Worm (Caenorhabditis elegans): ENCODE measurements around the gene F31E9.3.
A peak's percentile ranks its signal among the peaks of the same experiment; 100 is the strongest.

The F31E9.3 gene

DNA sequence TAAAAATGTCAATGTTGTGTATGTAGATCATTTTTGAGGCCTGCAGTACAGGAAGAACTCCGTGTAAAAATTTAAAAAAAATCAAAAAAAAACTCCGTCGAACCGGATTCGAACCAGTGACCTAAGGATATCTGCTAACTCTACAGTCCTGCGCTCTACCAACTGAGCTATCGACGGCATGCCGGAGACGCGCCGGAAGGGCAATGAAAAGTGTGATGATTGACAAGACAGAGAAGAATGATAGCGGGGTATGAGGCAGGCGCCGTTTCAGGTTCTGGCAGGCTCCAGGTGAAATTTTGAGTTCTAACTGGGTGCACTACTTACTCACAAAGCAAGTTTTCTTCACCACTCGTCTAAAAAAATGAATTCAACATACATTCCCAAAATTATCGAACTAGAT is 4.6 kb upstream of the F31E9.3 start, which contains the start of gene srz-58:
srz-58 (plus strand) TSS at position 362 of the 400 bp plus-strand sequence.
- no peak for TF ChIP-seq efl-1 (optimal IDR thresholded peaks at IDR 0.05)
- peak in 1 of 2 experiments; percentile 86 for TF ChIP-seq efl-1 (GFP tag; optimal IDR thresholded peaks at IDR 0.05 in 1 of 2)
- no peak for TF ChIP-seq nhr-71 (tag; optimal IDR thresholded peaks at IDR 0.05)
- TF ChIP-seq lir-3 (tag; optimal IDR thresholded peaks at IDR 0.05; ENCODE audit: poor library complexity), result no peak
- no peak for TF ChIP-seq ceh-63 (GFP tag; optimal IDR thresholded peaks at IDR 0.05)
- TF ChIP-seq efl-3 (GFP tag; optimal IDR thresholded peaks at IDR 0.05), result no peak

DNA sequence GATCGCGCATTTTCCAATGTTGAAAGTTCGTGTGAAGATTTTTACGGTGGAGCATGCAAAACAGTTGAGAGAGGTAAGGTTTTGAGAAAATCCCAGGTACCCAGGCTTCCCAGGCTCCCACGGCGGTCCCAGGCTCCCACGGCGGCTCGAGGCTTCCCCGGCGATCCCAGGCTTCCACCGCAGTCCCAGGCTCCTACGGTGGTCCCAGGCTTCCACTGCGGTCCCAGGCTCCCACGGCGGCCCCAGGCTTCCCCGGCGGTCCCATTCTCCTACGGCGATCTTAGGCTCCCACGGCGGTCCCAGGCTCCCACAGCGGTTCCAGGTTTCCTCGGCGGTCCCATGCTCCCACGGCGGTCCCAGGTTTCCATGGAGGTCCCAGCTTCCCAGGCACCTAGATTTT is 1.5 kb downstream of the F31E9.3 start:
- peak; percentile 47 for TF ChIP-seq ceh-8 (GFP tag; optimal IDR thresholded peaks at IDR 0.05)
- TF ChIP-seq unc-86 (tag; optimal IDR thresholded peaks at IDR 0.05), result no peak
- TF ChIP-seq alr-1 (tag; optimal IDR thresholded peaks at IDR 0.05; ENCODE audit: borderline replicate concordance), result no peak
- TF ChIP-seq mab-9 (GFP tag; IDR thresholded peaks at IDR 0.05), result no peak

DNA sequence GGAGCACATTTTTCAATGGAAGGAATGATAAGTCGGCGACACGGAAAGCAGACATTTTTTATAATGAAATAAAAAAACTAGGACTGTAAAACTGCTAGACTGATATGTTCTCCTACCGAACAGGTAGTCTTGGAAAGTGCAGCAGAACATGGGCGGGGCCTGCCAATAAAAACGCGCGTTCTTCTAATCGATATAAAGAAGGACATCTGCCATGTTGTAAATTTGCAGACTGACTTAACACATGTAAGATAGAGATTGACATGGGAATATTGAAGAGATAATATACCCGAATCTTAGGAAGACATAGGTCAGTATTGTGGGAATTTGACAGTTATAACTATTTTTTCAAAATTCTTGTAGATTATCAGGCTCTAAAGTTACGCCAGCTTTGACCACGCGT is 5.5 kb downstream of the F31E9.3 start, which contains the start of gene sdz-16:
sdz-16 (minus strand) TSS at position 101 of the 400 bp plus-strand sequence.
- TF ChIP-seq nhr-71 (tag; optimal IDR thresholded peaks at IDR 0.05) (no peak), vab-15 (tag; optimal IDR thresholded peaks at IDR 0.05) (no peak), fos-1 (tag; optimal IDR thresholded peaks at IDR 0.05) (no peak), nhr-85 (tag) (no peak), ama-1 (optimal IDR thresholded peaks at IDR 0.05) (no peak), egl-27 (tag; optimal IDR thresholded peaks at IDR 0.05) (no peak), hlh-4 (tag; optimal IDR thresholded peaks at IDR 0.05) (no peak), alr-1 (tag; optimal IDR thresholded peaks at IDR 0.05; ENCODE audit: borderline replicate concordance) (no peak), ces-1 (GFP tag; optimal IDR thresholded peaks at IDR 0.05) (no peak), zag-1 (tag; optimal IDR thresholded peaks at IDR 0.05) (no peak), mep-1 (tag; optimal IDR thresholded peaks at IDR 0.05) (no peak), nhr-76 (tag; optimal IDR thresholded peaks at IDR 0.05) (no peak), snu-23 (GFP tag; optimal IDR thresholded peaks at IDR 0.05) (no peak), mab-9 (GFP tag; IDR thresholded peaks at IDR 0.05) (no peak), lin-39 (tag; optimal IDR thresholded peaks at IDR 0.05) (no peak), jun-1 (tag; optimal IDR thresholded peaks at IDR 0.05) (no peak), nhr-47 (tag; optimal IDR thresholded peaks at IDR 0.05) (no peak)

DNA sequence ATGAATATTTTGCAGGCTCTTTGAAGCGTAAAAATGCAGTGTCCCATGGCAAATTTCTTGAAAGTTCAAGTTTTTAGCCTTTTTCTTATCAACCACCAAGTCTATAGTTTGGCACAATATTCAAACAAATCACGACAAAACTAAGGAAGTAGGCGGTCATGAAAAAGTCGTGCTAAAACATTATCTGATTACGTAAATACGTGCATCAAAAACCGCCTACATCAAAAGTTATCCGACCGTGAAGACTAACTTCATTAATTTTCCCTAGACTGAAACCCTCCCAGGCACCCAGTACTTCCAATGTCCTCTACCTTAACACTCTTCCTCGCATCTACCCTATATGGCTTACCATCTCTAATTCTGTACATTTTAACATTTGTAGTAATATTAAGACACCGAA is 6.1 kb downstream of the F31E9.3 start, which contains the start of gene srg-44:
srg-44 (plus strand) TSS at position 301 of the 400 bp plus-strand sequence.
- TF ChIP-seq ztf-4 (tag; optimal IDR thresholded peaks at IDR 0.05) (no peak), ceh-90 (tag; optimal IDR thresholded peaks at IDR 0.05) (no peak), efl-3 (GFP tag; optimal IDR thresholded peaks at IDR 0.05) (no peak), dpl-1 (GFP tag; optimal IDR thresholded peaks at IDR 0.05) (no peak), zag-1 (tag; optimal IDR thresholded peaks at IDR 0.05) (no peak), nhr-47 (tag; optimal IDR thresholded peaks at IDR 0.05) (no peak), isw-1 (GFP tag; IDR thresholded peaks at IDR 0.05) (no peak), ceh-82 (tag; optimal IDR thresholded peaks at IDR 0.05) (no peak), alr-1 (tag; optimal IDR thresholded peaks at IDR 0.05; ENCODE audit: borderline replicate concordance) (no peak), tbx-2 (tag; optimal IDR thresholded peaks at IDR 0.05) (no peak), nhr-84 (tag; optimal IDR thresholded peaks at IDR 0.05) (no peak)

DNA sequence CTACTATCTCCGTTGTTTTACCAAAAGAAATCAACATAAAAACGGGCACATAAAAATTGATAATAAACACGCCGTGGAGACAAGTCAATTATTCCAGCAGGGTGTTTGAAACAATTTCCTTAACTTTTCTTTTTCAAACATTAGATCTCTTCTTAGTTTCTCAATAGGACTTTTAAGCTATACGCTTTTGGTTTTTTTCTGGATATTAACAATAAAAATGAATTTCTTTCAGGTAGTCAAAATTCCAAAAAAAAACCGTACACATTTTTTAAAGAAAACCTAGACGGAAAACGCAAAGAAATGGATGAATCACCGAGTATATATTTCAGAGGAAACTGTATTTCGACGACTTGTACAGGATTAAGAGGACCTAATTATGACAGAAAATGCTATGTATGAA is 8.9 kb downstream of the F31E9.3 start, which contains the start of gene fbxa-185:
fbxa-185 (plus strand) TSS at position 301 of the 400 bp plus-strand sequence.
- TF ChIP-seq lin-13 (GFP tag; optimal IDR thresholded peaks at IDR 0.05) (no peak), snu-23 (GFP tag; optimal IDR thresholded peaks at IDR 0.05) (no peak), jun-1 (tag; optimal IDR thresholded peaks at IDR 0.05) (no peak), lin-14 (GFP tag; optimal IDR thresholded peaks at IDR 0.05) (no peak), nhr-19 (GFP tag; conservative IDR thresholded peaks at IDR 0.05) (no peak), dsc-1 (tag; optimal IDR thresholded peaks at IDR 0.05) (no peak)

Measured in whole organism, L1 larva.